Worm (Caenorhabditis elegans) whole organism, late embryonic: ENCODE data around the gene srd-65.

Experiments used
- K02D7.2 ChIP-seq: sonication (generic microtip); optimal IDR thresholded peaks from 2 replicates; lab custom pipeline; 2017; ENCODE audit warnings: mild to moderate bottlenecking, missing genetic modification characterization, missing compliant biosample characterization
- ama-1 ChIP-seq: fragments of 150-350 bp; optimal IDR thresholded peaks from 2 replicates; lab custom pipeline; 2014
- ceh-2 ChIP-seq: sonication (generic microtip); optimal IDR thresholded peaks from 2 replicates; lab custom pipeline; 2016; ENCODE audit warnings: missing genotype, missing genetic modification characterization, missing compliant biosample characterization
- ceh-45 ChIP-seq: fragments of 200-800 bp; sonication (Bioruptor generic); IDR thresholded peaks from 2 replicates; pipeline ENCODE4 v1.3.6; 2022; ENCODE audit warnings: missing genetic modification reagents, missing genetic modification characterization, missing compliant biosample characterization
- ceh-6 ChIP-seq: fragments of 200-800 bp; sonication (Bioruptor generic); optimal IDR thresholded peaks from 2 replicates; lab custom pipeline; 2018; ENCODE audit warnings: mild to moderate bottlenecking, missing genetic modification characterization, missing compliant biosample characterization
- ets-4 ChIP-seq: sonication (generic microtip); optimal IDR thresholded peaks from 2 replicates; lab custom pipeline; 2016; ENCODE audit warnings: missing genetic modification characterization, missing compliant biosample characterization
- fkh-10 ChIP-seq: fragments of 150-350 bp; optimal IDR thresholded peaks from 2 replicates; lab custom pipeline; 2014; ENCODE audit warnings: missing biosample characterization, missing genetic modification reagents, missing genetic modification characterization
- gmeb-2 ChIP-seq: sonication (generic microtip); optimal IDR thresholded peaks from 2 replicates; lab custom pipeline; 2016; ENCODE audit warnings: missing genetic modification characterization, inconsistent platforms, missing compliant biosample characterization
- hlh-8 ChIP-seq: sonication (generic microtip); optimal IDR thresholded peaks from 2 replicates; lab custom pipeline; 2016; ENCODE audit warnings: missing genotype, missing genetic modification characterization, missing compliant biosample characterization
- nfya-1 ChIP-seq: sonication (generic microtip); optimal IDR thresholded peaks from 2 replicates; lab custom pipeline; 2017; ENCODE audit warnings: missing genetic modification characterization, mild to moderate bottlenecking, missing compliant biosample characterization, antibody characterized with exemption, moderate library complexity
- pha-4 ChIP-seq: fragments of 150-350 bp; optimal IDR thresholded peaks from 2 replicates; lab custom pipeline; 2018; ENCODE audit warnings: missing biosample characterization, missing genetic modification reagents, missing genetic modification characterization
- unc-55 ChIP-seq: sonication (generic microtip); optimal IDR thresholded peaks from 2 replicates; lab custom pipeline; 2017; ENCODE audit warnings: missing biosample characterization, missing genetic modification reagents, missing genetic modification characterization

ce11 chrIII:2272732-2273131 lies 48.9 kb upstream of the srd-65 start, which contains the start of gene fbxa-39:
- TF ChIP-seq nfya-1 (tag; lab: Kevin White, UChicago) (no peak), hlh-8 (no peak), ceh-2 (tag; lab: Kevin White, UChicago) (no peak), ceh-45 (GFP tag; lab: Robert Waterston, UW) (no peak), fkh-10 (no peak), ets-4 (tag; lab: Kevin White, UChicago) (no peak), unc-55 (GFP tag; lab: Kevin White, UChicago) (no peak), ceh-6 (GFP tag; lab: Kevin White, UChicago) (no peak), pha-4 (tag; lab: Kevin White, UChicago) (no peak), K02D7.2 (tag; lab: Kevin White, UChicago) (no peak), ama-1 (no peak), gmeb-2 (no peak)
